Fruit fly (Drosophila melanogaster) whole organism, wandering third instar larva: ENCODE measurements around the gene CG12541.

Source experiments
- GATAd ChIP-seq: sonication (Bioruptor generic); optimal IDR thresholded peaks from 2 replicates; lab custom pipeline; 2016; ENCODE audit warnings: missing biosample characterization, missing genetic modification characterization
- h ChIP-seq: fragments of 200-800 bp; sonication (Bioruptor generic); optimal IDR thresholded peaks from 3 replicates; lab custom pipeline; 2016; ENCODE audit warnings: missing biosample characterization, mild to moderate bottlenecking, missing genetic modification characterization

- TF ChIP-seq GATAd (GFP tag; lab: Kevin White, UChicago), result no peak
- no peak for TF ChIP-seq h (GFP tag; lab: Kevin White, UChicago)
These were observed 61.7 kb downstream of the CG12541 start for dm6 chrX:7004101-7004700.
